Fruit fly (Drosophila melanogaster): ENCODE data around the gene Nup133.

Nup133 gene

DNA sequence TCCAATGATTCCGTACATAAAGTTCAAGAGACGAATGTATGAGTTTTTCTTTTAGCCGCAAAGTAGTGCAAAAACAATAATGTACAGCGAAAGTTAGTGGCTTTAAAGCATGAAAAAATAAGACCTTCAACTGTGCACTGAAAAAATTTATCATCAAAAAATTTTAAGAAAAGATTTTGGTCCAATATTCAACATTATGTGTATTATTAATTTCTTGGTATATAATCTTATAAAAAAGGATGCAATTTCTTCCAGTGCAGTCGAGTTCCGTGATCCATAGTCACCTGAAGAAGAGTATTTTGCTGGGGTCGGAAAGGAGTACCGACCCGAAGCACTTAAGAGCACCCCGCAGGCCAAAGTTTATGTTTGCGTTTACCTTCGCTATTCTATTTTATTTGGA, 21.8 kb upstream of the Nup133 start (continued):
- TF ChIP-seq CG13775 (GFP tag; optimal IDR thresholded peaks at IDR 0.05) (peak; percentile 17), CG2202 (tag; optimal IDR thresholded peaks at IDR 0.05) (no peak), Dbx (GFP tag; IDR thresholded peaks at IDR 0.05) (no peak), Dek (tag; optimal IDR thresholded peaks at IDR 0.05) (no peak), Sin3A (optimal IDR thresholded peaks at IDR 0.05) (no peak), H2.0 (GFP tag; IDR thresholded peaks at IDR 0.05) (peak; percentile 65; the same call in 1 of the 2 replicates), CG8944 (GFP tag; optimal IDR thresholded peaks at IDR 0.05) (no peak), CG3838 (GFP tag; optimal IDR thresholded peaks at IDR 0.05) (no peak), CG34422 (GFP tag; IDR thresholded peaks at IDR 0.05) (no peak; the same call in 2 of the 3 replicates), bcd (GFP tag; optimal IDR thresholded peaks at IDR 0.05) (no peak), phol (tag; optimal IDR thresholded peaks at IDR 0.05) (peak; percentile 6), zfh1 (GFP tag; IDR thresholded peaks at IDR 0.05) (no peak), dan (GFP tag; IDR thresholded peaks at IDR 0.05) (no peak), jing (GFP tag; optimal IDR thresholded peaks at IDR 0.05) (no peak), CG16863 (GFP tag; optimal IDR thresholded peaks at IDR 0.05) (no peak), az2 (GFP tag; optimal IDR thresholded peaks at IDR 0.05) (peak; percentile 32), br (optimal IDR thresholded peaks at IDR 0.05) (no peak), CG7839 (tag; optimal IDR thresholded peaks at IDR 0.05) (peak; percentile 15), fru (optimal IDR thresholded peaks at IDR 0.05) (no peak), CG2129 (GFP tag; IDR thresholded peaks at IDR 0.05; ENCODE audit: partially characterized antibody) (no peak), CG4820 (GFP tag; optimal IDR thresholded peaks at IDR 0.05) (no peak), CG11723 (GFP tag; optimal IDR thresholded peaks at IDR 0.05) (no peak), sens (GFP tag) (peak; percentile 47), croc (GFP tag; conservative IDR thresholded peaks at IDR 0.05) (no peak), Bteb2 (GFP tag; optimal IDR thresholded peaks at IDR 0.05) (no peak), CG2678 (tag; optimal IDR thresholded peaks at IDR 0.05) (no peak), CG11093 (GFP tag; IDR thresholded peaks at IDR 0.05) (no peak), maf-S (GFP tag; optimal IDR thresholded peaks at IDR 0.05) (no peak), sqz (GFP tag; optimal IDR thresholded peaks at IDR 0.05) (no peak), Hey (tag; optimal IDR thresholded peaks at IDR 0.05) (no peak), BEAF-32 (GFP tag; optimal IDR thresholded peaks at IDR 0.05) (no peak), ase (GFP tag; IDR thresholded peaks at IDR 0.05) (peak; percentile 6; the same call in 1 of the 3 replicates), Awh (GFP tag; IDR thresholded peaks at IDR 0.05) (no peak), CG6689 (GFP tag; IDR thresholded peaks at IDR 0.05) (peak; percentile 37), Hsf (GFP tag; optimal IDR thresholded peaks at IDR 0.05) (no peak), CG10431 (GFP tag; optimal IDR thresholded peaks at IDR 0.05) (no peak), aop (GFP tag; IDR thresholded peaks at IDR 0.05) (no peak), stc (GFP tag; IDR thresholded peaks at IDR 0.05) (peak; percentile 31; the same call in 1 of the 2 replicates), yki (optimal IDR thresholded peaks at IDR 0.05) (no peak), Sry-β (GFP tag; optimal IDR thresholded peaks at IDR 0.05) (no peak), peb (GFP tag; IDR thresholded peaks at IDR 0.05) (0 out of 2 replicates have a peak, but pooled peaks have one; percentile 9), pfk (GFP tag; optimal IDR thresholded peaks at IDR 0.05) (no peak), CG15269 (tag; optimal IDR thresholded peaks at IDR 0.05) (peak; percentile 5), Drgx (GFP tag; IDR thresholded peaks at IDR 0.05) (peak; percentile 57), D19B (GFP tag; optimal IDR thresholded peaks at IDR 0.05) (no peak), bab2 (GFP tag; optimal IDR thresholded peaks at IDR 0.05) (no peak), Trl (optimal IDR thresholded peaks at IDR 0.05) (no peak), Trl (GFP tag; optimal IDR thresholded peaks at IDR 0.05) (peak; percentile 9), Ets65A (GFP tag) (no peak), Adf1 (GFP tag; IDR thresholded peaks at IDR 0.05) (0 out of 2 replicates have a peak, but pooled peaks have one; percentile 13), Ravus (GFP tag; IDR thresholded peaks at IDR 0.05) (peak; percentile 1; the same call in 1 of the 2 replicates), CG10321 (GFP tag; IDR thresholded peaks at IDR 0.05) (0 out of 2 replicates have a peak, but pooled peaks have one; percentile 4), usp (GFP tag; optimal IDR thresholded peaks at IDR 0.05) (no peak), Xrp1 (GFP tag; IDR thresholded peaks at IDR 0.05) (peak; percentile 18; the same call in 1 of the 2 replicates), GATAe (GFP tag; conservative IDR thresholded peaks at IDR 0.05) (no peak)
